Fruit fly (Drosophila melanogaster) S2 (cell line): ENCODE measurements around the gene Sfp33A4.

ENCODE experiments used
- CG8478 ChIP-seq: fragments of >200 bp; optimal IDR thresholded peaks from 2 replicates; lab custom pipeline; 2018
- CTCF ChIP-seq, 2 experiments: fragments of >200 bp; optimal IDR thresholded peaks; 2 replicates each; lab custom pipeline; 2018

- TF ChIP-seq CG8478 (lab: Kevin White, UChicago) = no peak
- no peak for TF ChIP-seq CTCF (optimal IDR thresholded peaks at IDR 0.05; lab: Kevin White, UChicago)
Measured at dm6 chr2L:11806701-11807674, 30.1 kb upstream of the Sfp33A4 start.
